Fruit fly (Drosophila melanogaster) whole organism: ENCODE data around the gene fax.

Experiments
- CG8478 ChIP-seq: fragments of >200 bp; optimal IDR thresholded peaks from 2 replicates; lab custom pipeline; 2018; ENCODE audit warnings: inconsistent platforms
- Dll ChIP-seq: fragments of >200 bp; optimal IDR thresholded peaks from 2 replicates; lab custom pipeline; 2017
- EcR ChIP-seq, 2 experiments: fragments of >200 bp; optimal IDR thresholded peaks; 2 replicates each; lab custom pipeline; 2017; ENCODE audit warnings: missing biosample characterization in 2 of 2, missing genetic modification characterization in 2 of 2, missing genetic modification reagents in 2 of 2
- pan ChIP-seq: fragments of >200 bp; optimal IDR thresholded peaks from 2 replicates; lab custom pipeline; 2017
- psq ChIP-seq: fragments of >200 bp; optimal IDR thresholded peaks from 2 replicates; lab custom pipeline; 2017
- usp ChIP-seq: fragments of >200 bp; optimal IDR thresholded peaks from 2 replicates; lab custom pipeline; 2017; ENCODE audit warnings: missing biosample characterization, missing genetic modification characterization, mixed read lengths

The fax gene

dm6 chr3L:16411566-16411965, at the start of gene fax:
fax (minus strand) TSS chr3L:16411828.
- TF ChIP-seq usp (no peak), CG8478 (lab: Kevin White, UChicago) (no peak), EcR (GFP tag; optimal IDR thresholded peaks at IDR 0.05; lab: Kevin White, UChicago) (no peak), psq (lab: Kevin White, UChicago) (no peak), pan (lab: Kevin White, UChicago) (no peak), Dll (lab: Kevin White, UChicago) (no peak)

- TF ChIP-seq usp (no peak), psq (lab: Kevin White, UChicago) (no peak), pan (lab: Kevin White, UChicago) (no peak), EcR (GFP tag; optimal IDR thresholded peaks at IDR 0.05; lab: Kevin White, UChicago) (no peak), CG8478 (lab: Kevin White, UChicago) (no peak)
Observed at dm6 chr3L:16451887-16452751, 40.5 kb upstream of the fax start, which contains the start of gene dsx-c73A. dsx-c73A (minus strand) TSS chr3L:16451958.

- TF ChIP-seq psq (lab: Kevin White, UChicago) = no peak
- TF ChIP-seq pan (lab: Kevin White, UChicago) = no peak
- TF ChIP-seq usp = no peak
- TF ChIP-seq EcR (GFP tag; optimal IDR thresholded peaks at IDR 0.05; lab: Kevin White, UChicago) = no peak
- no peak for TF ChIP-seq CG8478 (lab: Kevin White, UChicago)
- no peak for TF ChIP-seq Dll (lab: Kevin White, UChicago)
Observed at dm6 chr3L:16442628-16443027, 31.0 kb upstream of the fax start.

dm6 chr3L:16437271-16437670, 25.6 kb upstream of the fax start:
- TF ChIP-seq EcR (GFP tag; optimal IDR thresholded peaks at IDR 0.05; lab: Kevin White, UChicago) (no peak), psq (lab: Kevin White, UChicago) (no peak), CG8478 (lab: Kevin White, UChicago) (no peak), pan (lab: Kevin White, UChicago) (no peak), Dll (lab: Kevin White, UChicago) (no peak), usp (no peak)

- TF ChIP-seq pan (lab: Kevin White, UChicago) = no peak
- no peak for TF ChIP-seq EcR (GFP tag; optimal IDR thresholded peaks at IDR 0.05; lab: Kevin White, UChicago)
- no peak for TF ChIP-seq usp
- no peak for TF ChIP-seq Dll (lab: Kevin White, UChicago)
- no peak for TF ChIP-seq psq (lab: Kevin White, UChicago)
- TF ChIP-seq CG8478 (lab: Kevin White, UChicago) = no peak
Observed at dm6 chr3L:16433556-16433955, 21.9 kb upstream of the fax start.

dm6 chr3L:16431056-16431455, 19.4 kb upstream of the fax start:
- no peak for TF ChIP-seq pan (lab: Kevin White, UChicago)
- TF ChIP-seq Dll (lab: Kevin White, UChicago) = no peak
- TF ChIP-seq psq (lab: Kevin White, UChicago) = no peak
- no peak for TF ChIP-seq EcR (GFP tag; optimal IDR thresholded peaks at IDR 0.05; lab: Kevin White, UChicago)
- no peak for TF ChIP-seq CG8478 (lab: Kevin White, UChicago)
- TF ChIP-seq usp = no peak

- TF ChIP-seq usp = no peak
- no peak for TF ChIP-seq EcR (GFP tag; optimal IDR thresholded peaks at IDR 0.05; lab: Kevin White, UChicago)
- TF ChIP-seq CG8478 (lab: Kevin White, UChicago) = no peak
- TF ChIP-seq psq (lab: Kevin White, UChicago) = no peak
- TF ChIP-seq pan (lab: Kevin White, UChicago) = no peak
- TF ChIP-seq Dll (lab: Kevin White, UChicago) = no peak
Observed at dm6 chr3L:16429451-16429850, 17.8 kb upstream of the fax start.

dm6 chr3L:16419059-16419773, 7.6 kb upstream of the fax start, which contains the start of the genes TyrRS and CG33158:
TyrRS (minus strand) TSS chr3L:16419302.
CG33158 (plus strand) TSS chr3L:16419597.
- TF ChIP-seq Dll (lab: Kevin White, UChicago) = no peak
- TF ChIP-seq psq (lab: Kevin White, UChicago) = no peak
- no peak for TF ChIP-seq pan (lab: Kevin White, UChicago)
- TF ChIP-seq CG8478 (lab: Kevin White, UChicago) = no peak
- no peak for TF ChIP-seq EcR (GFP tag; optimal IDR thresholded peaks at IDR 0.05; lab: Kevin White, UChicago)
- TF ChIP-seq usp = no peak

- no peak for TF ChIP-seq psq (lab: Kevin White, UChicago)
- no peak for TF ChIP-seq pan (lab: Kevin White, UChicago)
- TF ChIP-seq EcR (GFP tag; optimal IDR thresholded peaks at IDR 0.05; lab: Kevin White, UChicago) = no peak
- no peak for TF ChIP-seq Dll (lab: Kevin White, UChicago)
- no peak for TF ChIP-seq CG8478 (lab: Kevin White, UChicago)
Observed at dm6 chr3L:16417024-16417423, 5.4 kb upstream of the fax start, which contains the start of gene GluRS-m. GluRS-m (minus strand) TSS chr3L:16417177.

- TF ChIP-seq usp (no peak), psq (lab: Kevin White, UChicago) (no peak), EcR (GFP tag; optimal IDR thresholded peaks at IDR 0.05; lab: Kevin White, UChicago) (no peak), Dll (lab: Kevin White, UChicago) (no peak), pan (lab: Kevin White, UChicago) (no peak), CG8478 (lab: Kevin White, UChicago) (no peak)
Observed at dm6 chr3L:16412394-16412950, 844 bp upstream of the fax start, which contains the start of gene Serinc. Serinc (plus strand) TSS chr3L:16412722.
